Worm (Caenorhabditis elegans) whole organism, L4 larva: ENCODE data around the gene T25F10.4.
"Not testable (repeated sequence)": the region's sequence is repeated elsewhere in the genome, so short reads cannot be mapped to it uniquely, and the experiment has no call there.

Experiments used
- F26F4.8 ChIP-seq: fragments of 200-800 bp; sonication (Bioruptor generic); conservative IDR thresholded peaks from 2 replicates; pipeline ENCODE4 v1.3.6; 2022; ENCODE audit warnings: missing genetic modification characterization, missing compliant biosample characterization
- R02D3.7 ChIP-seq: fragments of 150-350 bp; sonication (generic microtip); optimal IDR thresholded peaks from 3 replicates; lab custom pipeline; 2014; ENCODE audit warnings: missing biosample characterization, missing genetic modification characterization
- Y48G9A.11 ChIP-seq: fragments of 200-800 bp; sonication (Bioruptor generic); IDR thresholded peaks from 2 replicates; pipeline ENCODE4 v1.3.6; 2022; ENCODE audit warnings: missing genetic modification reagents, missing genetic modification characterization, missing compliant biosample characterization
- Y5F2A.4 ChIP-seq: fragments of 200-800 bp; sonication (Bioruptor generic); optimal IDR thresholded peaks from 2 replicates; lab custom pipeline; 2018; ENCODE audit warnings: mild to moderate bottlenecking, missing genetic modification characterization, missing compliant biosample characterization
- aha-1 ChIP-seq: fragments of 150-350 bp; peaks from one replicate; lab custom pipeline; 2014; ENCODE audit warnings: missing biosample characterization, missing genetic modification characterization
- arid-1 ChIP-seq: fragments of 200-800 bp; sonication (Bioruptor generic); conservative IDR thresholded peaks from 2 replicates; pipeline ENCODE4 v1.3.6; 2022; ENCODE audit warnings: missing genetic modification reagents, missing genetic modification characterization, missing compliant biosample characterization
- ceh-28 ChIP-seq: fragments of 150-350 bp; optimal IDR thresholded peaks from 2 replicates; lab custom pipeline; 2014; ENCODE audit warnings: missing biosample characterization, missing genetic modification reagents, missing genetic modification characterization
- ceh-44 ChIP-seq: fragments of 200-800 bp; sonication (Bioruptor generic); IDR thresholded peaks from 2 replicates; pipeline ENCODE4 v1.3.6; 2022; ENCODE audit warnings: missing genetic modification reagents, missing genetic modification characterization, missing compliant biosample characterization
- ceh-62 ChIP-seq: sonication (generic microtip); optimal IDR thresholded peaks from 2 replicates; lab custom pipeline; 2017; ENCODE audit warnings: missing biosample characterization, missing genetic modification characterization
- dmd-6 ChIP-seq: fragments of 200-800 bp; sonication (Bioruptor generic); IDR thresholded peaks from 2 replicates; pipeline ENCODE4 v1.3.6; 2022; ENCODE audit warnings: missing genetic modification reagents, missing genetic modification characterization, missing compliant biosample characterization
- dmd-8 ChIP-seq: fragments of 200-800 bp; sonication (Bioruptor generic); IDR thresholded peaks from 2 replicates; pipeline ENCODE4 v1.3.6; 2022; ENCODE audit warnings: missing genetic modification characterization, missing compliant biosample characterization
- dve-1 ChIP-seq: sonication (generic microtip); optimal IDR thresholded peaks from 2 replicates; lab custom pipeline; 2017; ENCODE audit warnings: antibody characterized with exemption, mild to moderate bottlenecking, missing genetic modification characterization, missing compliant biosample characterization; ENCODE audit not compliant: insufficient read depth
- fos-1 ChIP-seq: fragments of 150-350 bp; optimal IDR thresholded peaks from 2 replicates; lab custom pipeline; 2014; ENCODE audit warnings: missing biosample characterization, missing genetic modification characterization
- lim-7 ChIP-seq: fragments of 200-800 bp; sonication (Bioruptor generic); IDR thresholded peaks from 2 replicates; pipeline ENCODE4 v1.3.6; 2022; ENCODE audit warnings: missing genetic modification characterization, missing compliant biosample characterization
- lin-29 ChIP-seq: fragments of 200-800 bp; sonication (Bioruptor generic); IDR thresholded peaks from 2 replicates; pipeline ENCODE4 v1.3.6; 2022; ENCODE audit warnings: missing genetic modification reagents, missing genetic modification characterization, missing compliant biosample characterization
- lin-38 ChIP-seq: fragments of 200-800 bp; sonication (Bioruptor generic); IDR thresholded peaks from 2 replicates; pipeline ENCODE4 v1.3.6; 2022; ENCODE audit warnings: missing genetic modification reagents, missing genetic modification characterization, missing compliant biosample characterization
- lin-39 ChIP-seq: fragments of 150-350 bp; optimal IDR thresholded peaks from 2 replicates; lab custom pipeline; 2014; ENCODE audit warnings: missing biosample characterization, missing genetic modification reagents, missing genetic modification characterization
- lsy-2 ChIP-seq, 2 experiments: fragments of 150-350 bp in 1 of 2; sonication (generic microtip) in 1 of 2; optimal IDR thresholded peaks; 2 replicates each; lab custom pipeline; 2014 to 2017; ENCODE audit warnings: missing biosample characterization in 2 of 2, missing genetic modification characterization in 2 of 2
- madf-5 ChIP-seq, 2 experiments: fragments of 200-800 bp; sonication (Bioruptor generic); IDR thresholded peaks; 2 replicates each; pipeline ENCODE4 v1.3.6; 2022; ENCODE audit warnings: missing compliant biosample characterization in 2 of 2, missing genetic modification characterization in 2 of 2
- nhr-237 ChIP-seq: sonication (generic microtip); optimal IDR thresholded peaks from 2 replicates; lab custom pipeline; 2017; ENCODE audit warnings: missing biosample characterization, missing genetic modification characterization
- nhr-28 ChIP-seq: fragments of 150-350 bp; optimal IDR thresholded peaks from 2 replicates; lab custom pipeline; 2014; ENCODE audit warnings: missing biosample characterization, missing genetic modification characterization
- nhr-48 ChIP-seq: sonication (generic microtip); optimal IDR thresholded peaks from 2 replicates; lab custom pipeline; 2016; ENCODE audit warnings: mild to moderate bottlenecking, missing genetic modification characterization, missing compliant biosample characterization
- pha-4 ChIP-seq, 2 experiments: fragments of 150-350 bp in 1 of 2; fragments of 200-800 bp in 1 of 2; sonication (Bioruptor generic) in 1 of 2; IDR thresholded peaks in 1 of 2; optimal IDR thresholded peaks in 1 of 2; 2 replicates each; pipeline versions ENCODE4 v1.3.6 to Lab custom; 2014 to 2022; ENCODE audit warnings: missing genetic modification characterization in 2 of 2, missing genetic modification reagents in 2 of 2, missing biosample characterization in 1 of 2, missing compliant biosample characterization in 1 of 2
- php-3 ChIP-seq: fragments of 200-800 bp; sonication (Bioruptor generic); IDR thresholded peaks from 2 replicates; pipeline ENCODE4 v1.3.6; 2022; ENCODE audit warnings: missing genetic modification reagents, missing genetic modification characterization, missing compliant biosample characterization
- spr-1 ChIP-seq: sonication (generic microtip); optimal IDR thresholded peaks from 2 replicates; lab custom pipeline; 2016; ENCODE audit warnings: mild to moderate bottlenecking, missing genetic modification characterization, missing compliant biosample characterization
- unc-130 ChIP-seq: sonication (generic microtip); optimal IDR thresholded peaks from 2 replicates; lab custom pipeline; 2016; ENCODE audit warnings: missing genetic modification reagents, missing genetic modification characterization, missing compliant biosample characterization
- unc-39 ChIP-seq: sonication (generic microtip); optimal IDR thresholded peaks from 2 replicates; lab custom pipeline; 2017; ENCODE audit warnings: missing biosample characterization, missing genetic modification characterization
- unc-62 ChIP-seq, 3 experiments: fragments of 150-350 bp in 1 of 3; sonication (generic microtip); optimal IDR thresholded peaks in 2 of 3; peaks in 1 of 3; 1 replicate in 1 of 3; 2 replicates in 2 of 3; lab custom pipeline; 2014 to 2017; ENCODE audit warnings: missing biosample characterization in 3 of 3, missing genetic modification characterization in 3 of 3, missing genetic modification reagents in 3 of 3, missing genotype in 1 of 3
- zfp-3 ChIP-seq: fragments of 200-800 bp; sonication (Bioruptor generic); conservative IDR thresholded peaks from 2 replicates; pipeline ENCODE4 v1.3.6; 2022; ENCODE audit warnings: missing genetic modification reagents, missing genetic modification characterization, missing compliant biosample characterization
- ztf-7 ChIP-seq: fragments of 150-350 bp; optimal IDR thresholded peaks from 2 replicates; lab custom pipeline; 2014; ENCODE audit warnings: missing biosample characterization, missing genetic modification characterization

Gene T25F10.4

DNA sequence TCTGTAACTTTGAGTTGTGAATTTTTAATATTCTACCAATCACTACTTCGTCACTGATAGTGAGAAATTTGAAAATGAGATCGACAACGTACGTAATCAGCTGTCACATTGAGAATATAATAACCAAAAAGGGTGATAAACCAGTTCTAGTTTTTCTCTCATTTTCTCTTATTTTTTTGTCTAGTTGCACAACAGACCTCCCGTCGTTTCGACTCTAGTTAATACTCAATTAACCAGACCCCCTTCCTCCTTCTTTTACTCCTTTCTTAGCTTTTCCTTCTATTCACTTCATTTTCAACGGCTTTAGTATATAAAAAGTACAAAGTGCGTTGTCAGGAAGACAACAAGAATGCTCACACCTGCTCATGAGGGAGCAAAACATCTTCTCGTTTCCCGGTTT, 35.0 kb downstream of the T25F10.4 start, which contains the start of gene ZC487.1:
TSS of gene ZC487.1 (plus strand) at position 301 of the 400 bp plus-strand sequence.
- TF ChIP-seq unc-130 (no peak), zfp-3 (GFP tag; lab: Robert Waterston, UW) (no peak), dmd-6 (GFP tag; lab: Robert Waterston, UW) (no peak), nhr-28 (tag; lab: Kevin White, UChicago) (no peak), lsy-2 (tag; optimal IDR thresholded peaks at IDR 0.05; lab: Kevin White, UChicago) (no peak), arid-1 (GFP tag; lab: Robert Waterston, UW) (no peak), dve-1 (no peak), unc-39 (no peak), ceh-44 (GFP tag; lab: Robert Waterston, UW) (no peak), ceh-62 (tag; lab: Kevin White, UChicago) (no peak), Y5F2A.4 (no peak), ztf-7 (no peak), lin-29 (GFP tag; lab: Robert Waterston, UW) (no peak), spr-1 (tag; lab: Kevin White, UChicago) (no peak), aha-1 (tag; lab: Kevin White, UChicago) (no peak), madf-5 (GFP tag; IDR thresholded peaks at IDR 0.05; lab: Robert Waterston, UW) (no peak), lin-39 (no peak)

DNA sequence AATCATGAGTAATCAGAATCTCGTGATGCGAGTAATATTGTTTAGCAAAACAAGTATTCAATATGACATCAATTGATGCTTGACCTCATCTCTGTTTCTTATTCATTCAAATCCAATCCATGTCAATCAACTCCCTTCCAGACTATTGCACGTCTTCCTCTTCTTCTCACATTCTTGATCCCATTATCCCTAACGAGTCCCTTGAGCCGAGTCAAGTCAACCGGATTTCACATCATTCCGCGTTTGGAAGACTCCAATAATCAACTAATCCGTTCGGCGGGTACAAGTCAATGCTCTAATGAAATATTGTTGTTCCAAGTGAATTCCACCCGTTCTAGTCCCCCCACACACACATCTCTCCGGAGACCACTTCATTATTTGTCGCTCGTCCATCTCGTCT, 36.0 kb downstream of the T25F10.4 start:
- TF ChIP-seq nhr-237 (tag; lab: Kevin White, UChicago) (no peak), lin-38 (GFP tag; lab: Robert Waterston, UW) (no peak), lin-29 (GFP tag; lab: Robert Waterston, UW) (no peak), R02D3.7 (no peak), nhr-48 (tag; lab: Kevin White, UChicago) (no peak), ceh-28 (no peak), php-3 (GFP tag; lab: Robert Waterston, UW) (no peak)

DNA sequence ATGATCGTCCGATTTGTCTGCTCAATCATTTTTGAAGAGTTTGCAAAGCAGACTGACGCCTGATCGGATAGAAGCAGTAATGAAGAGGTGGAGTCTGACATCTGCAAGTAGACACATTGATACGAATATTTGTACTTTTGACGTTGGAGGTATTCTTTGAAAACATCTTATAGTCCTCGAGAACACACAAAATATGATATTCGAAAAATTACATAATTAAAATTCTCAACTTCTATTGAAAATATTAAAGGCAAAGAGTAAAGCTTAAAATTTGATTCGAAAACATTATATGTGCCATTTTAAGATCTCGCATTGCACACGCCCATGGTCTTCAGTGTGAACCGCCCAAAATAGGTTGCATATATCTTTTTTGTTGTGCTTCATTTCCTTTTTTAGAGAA, 39.9 kb downstream of the T25F10.4 start, which contains the start of gene ZC487.2:
TSS of gene ZC487.2 (minus strand) at position 101 of the 400 bp plus-strand sequence.
- TF ChIP-seq aha-1 (tag; lab: Kevin White, UChicago) (peak; percentile 2), fos-1 (tag; lab: Kevin White, UChicago) (no peak)

DNA sequence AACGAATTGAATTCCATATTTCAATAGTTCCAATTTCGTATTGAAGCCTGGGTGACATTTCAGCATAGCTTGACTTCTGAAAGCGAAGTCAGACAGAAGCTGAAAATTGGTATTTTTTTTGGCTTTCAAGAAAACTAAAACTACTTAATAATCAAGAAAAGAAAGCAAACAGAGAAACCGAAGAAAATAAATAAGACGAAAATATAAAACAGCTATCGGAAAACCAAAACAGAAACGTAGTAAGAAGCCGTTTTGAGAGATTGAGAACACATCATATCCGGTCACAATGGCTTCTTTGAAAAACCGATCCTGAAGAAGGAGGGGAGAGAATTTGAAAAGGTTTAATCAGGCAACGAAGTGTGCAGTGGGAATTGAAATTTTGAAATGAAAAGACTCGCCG, 44.0 kb downstream of the T25F10.4 start, which contains the start of gene srg-30:
TSS of gene srg-30 (minus strand) at position 101 of the 400 bp plus-strand sequence.
- TF ChIP-seq unc-62 (GFP tag; optimal IDR thresholded peaks at IDR 0.05 in 1 of 2; lab: Kevin White, UChicago) (peak in 1 of 2 experiments; percentile 19), unc-62 (tag; optimal IDR thresholded peaks at IDR 0.05; lab: Kevin White, UChicago) (no peak), lim-7 (GFP tag; lab: Robert Waterston, UW) (no peak)

DNA sequence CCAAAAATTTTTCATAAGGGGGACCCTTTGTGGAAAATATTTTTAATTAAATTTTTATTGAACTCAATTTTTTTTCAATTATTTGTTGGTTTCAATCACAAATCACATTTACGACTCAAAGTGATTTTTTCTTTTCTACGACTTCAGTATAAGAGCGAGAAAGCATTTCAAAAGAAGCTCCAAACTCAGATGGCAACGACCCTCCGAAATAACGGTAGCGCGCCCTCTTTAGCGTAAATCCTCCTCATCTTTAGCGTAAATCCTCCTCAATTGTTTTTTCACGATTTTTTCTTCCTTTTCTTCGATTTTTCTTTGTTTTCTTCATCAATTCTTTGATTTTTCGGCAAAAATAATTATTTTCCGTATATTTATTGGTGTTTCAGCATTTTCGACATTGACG, 47.4 kb downstream of the T25F10.4 start:
- TF ChIP-seq Y48G9A.11 (GFP tag; lab: Robert Waterston, UW), result peak; percentile 95

DNA sequence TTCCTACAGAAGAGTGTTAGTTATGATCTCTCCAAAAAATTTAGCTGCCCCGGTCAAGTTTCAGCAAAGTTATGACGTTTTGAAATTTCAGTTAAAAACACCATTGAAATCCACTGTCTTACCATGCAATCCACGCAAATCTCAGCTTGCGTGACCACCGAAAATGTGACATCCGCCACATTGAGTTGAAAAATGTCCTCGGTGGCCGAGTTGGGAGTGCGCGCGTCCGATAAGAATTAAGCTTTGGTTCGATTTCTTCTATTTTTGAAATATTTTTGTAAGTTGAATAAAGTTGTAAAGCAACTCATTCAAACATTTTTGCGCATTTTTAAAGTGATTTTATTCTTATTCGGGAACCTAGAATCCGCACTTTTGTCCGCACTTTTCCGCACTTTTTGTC, 51.2 kb downstream of the T25F10.4 start:
- peak; percentile 48; the same call in 1 of the 2 replicates for TF ChIP-seq dmd-8 (GFP tag; lab: Robert Waterston, UW)
- TF ChIP-seq arid-1 (GFP tag; lab: Robert Waterston, UW), result peak; percentile 51
- TF ChIP-seq pha-4 (GFP tag; IDR thresholded peaks at IDR 0.05; lab: Robert Waterston, UW), result 0 out of 2 replicates have a peak, but pooled peaks have one; percentile 15
- not testable (repeated sequence) for TF ChIP-seq pha-4 (tag; optimal IDR thresholded peaks at IDR 0.05; lab: Kevin White, UChicago)
- TF ChIP-seq Y48G9A.11 (GFP tag; lab: Robert Waterston, UW), result peak; percentile 89
- peak; percentile 72; the same call in 1 of the 2 replicates for TF ChIP-seq F26F4.8
